Fruit fly (Drosophila melanogaster) whole organism, pupa: ENCODE data around the gene nonC.
A peak's percentile ranks its signal among the peaks of the same experiment; 100 is the strongest.

Experiments used
- CG10348 ChIP-seq: fragments of 200-800 bp; sonication (Bioruptor generic); IDR thresholded peaks from 2 replicates; pipeline ENCODE4 v1.3.6; 2022; ENCODE audit warnings: missing biosample characterization, missing genetic modification characterization
- CG12605 ChIP-seq: fragments of 200-800 bp; sonication (Bioruptor generic); IDR thresholded peaks from 2 replicates; pipeline ENCODE4 v1.3.6; 2022; ENCODE audit warnings: missing biosample characterization, missing genetic modification characterization
- CG13204 ChIP-seq: fragments of 200-800 bp; sonication (Bioruptor generic); optimal IDR thresholded peaks from 2 replicates; lab custom pipeline; 2018; ENCODE audit warnings: missing biosample characterization, mild to moderate bottlenecking, missing genetic modification characterization, moderate library complexity
- CG14655 ChIP-seq: fragments of 200-800 bp; sonication (Bioruptor generic); optimal IDR thresholded peaks from 3 replicates; lab custom pipeline; 2017; ENCODE audit warnings: mild to moderate bottlenecking, missing biosample characterization, missing genetic modification reagents, missing genetic modification characterization
- CG15710 ChIP-seq: fragments of 200-800 bp; sonication (Bioruptor generic); optimal IDR thresholded peaks from 2 replicates; lab custom pipeline; 2018; ENCODE audit warnings: missing biosample characterization, mild to moderate bottlenecking, missing genetic modification characterization, moderate library complexity
- CG17806 ChIP-seq: fragments of 200-800 bp; sonication (Bioruptor generic); optimal IDR thresholded peaks from 2 replicates; lab custom pipeline; 2018; ENCODE audit warnings: missing biosample characterization, mild to moderate bottlenecking, missing genetic modification characterization, moderate library complexity
- CG32121 ChIP-seq: fragments of 200-800 bp; sonication (Bioruptor generic); IDR thresholded peaks from 2 replicates; pipeline ENCODE4 v1.3.6; 2022; ENCODE audit warnings: missing biosample characterization, missing genetic modification characterization
- CG34367 ChIP-seq: fragments of 200-800 bp; sonication (Bioruptor generic); optimal IDR thresholded peaks from 2 replicates; lab custom pipeline; 2018; ENCODE audit warnings: missing biosample characterization, mild to moderate bottlenecking, missing genetic modification characterization
- CG4496 ChIP-seq: fragments of 200-800 bp; sonication (Bioruptor generic); IDR thresholded peaks from 3 replicates; pipeline ENCODE4 v1.3.6; 2022; ENCODE audit warnings: missing biosample characterization, missing genetic modification characterization
- CG8159 ChIP-seq: fragments of 200-800 bp; sonication (Bioruptor generic); optimal IDR thresholded peaks from 3 replicates; lab custom pipeline; 2018; ENCODE audit warnings: missing biosample characterization, mild to moderate bottlenecking, missing genetic modification characterization, moderate library complexity
- CG8301 ChIP-seq: fragments of 200-800 bp; sonication (Bioruptor generic); optimal IDR thresholded peaks from 2 replicates; lab custom pipeline; 2018; ENCODE audit warnings: missing biosample characterization, mild to moderate bottlenecking, missing genetic modification characterization
- CG9948 ChIP-seq: fragments of 200-800 bp; sonication (Bioruptor generic); optimal IDR thresholded peaks from 2 replicates; lab custom pipeline; 2018; ENCODE audit warnings: missing biosample characterization, mild to moderate bottlenecking, missing genetic modification characterization, moderate library complexity
- D1 ChIP-seq: fragments of 200-800 bp; sonication (Bioruptor generic); optimal IDR thresholded peaks from 2 replicates; lab custom pipeline; 2018; ENCODE audit warnings: missing biosample characterization, mild to moderate bottlenecking, missing genetic modification characterization, moderate library complexity
- EcR ChIP-seq: fragments of 200-800 bp; sonication (Bioruptor generic); optimal IDR thresholded peaks from 3 replicates; lab custom pipeline; 2019; ENCODE audit warnings: missing biosample characterization, missing genetic modification characterization, mild to moderate bottlenecking, moderate library complexity, missing genetic modification reagents
- Ets98B ChIP-seq: fragments of 200-800 bp; sonication (Bioruptor generic); IDR thresholded peaks from 2 replicates; pipeline ENCODE4 v1.3.6; 2022; ENCODE audit warnings: missing biosample characterization, missing genetic modification characterization
- Pif1A ChIP-seq: fragments of 200-800 bp; sonication (Bioruptor generic); optimal IDR thresholded peaks from 3 replicates; lab custom pipeline; 2016; ENCODE audit warnings: missing biosample characterization, missing genetic modification characterization
- Pif1B ChIP-seq: fragments of 200-800 bp; sonication (Bioruptor generic); optimal IDR thresholded peaks from 3 replicates; lab custom pipeline; 2016; ENCODE audit warnings: missing biosample characterization, missing genetic modification characterization
- Snoo ChIP-seq: fragments of 200-800 bp; sonication (Bioruptor generic); optimal IDR thresholded peaks from 3 replicates; lab custom pipeline; 2017; ENCODE audit warnings: missing biosample characterization, mild to moderate bottlenecking, missing genetic modification characterization, inconsistent platforms
- fd96Ca ChIP-seq: fragments of 200-800 bp; sonication (Bioruptor generic); IDR thresholded peaks from 3 replicates; pipeline ENCODE4 v1.3.6; 2022; ENCODE audit warnings: missing biosample characterization, missing genetic modification characterization
- gl ChIP-seq: fragments of 200-800 bp; sonication (Bioruptor generic); optimal IDR thresholded peaks from 2 replicates; lab custom pipeline; 2018; ENCODE audit warnings: missing biosample characterization, mild to moderate bottlenecking, missing genetic modification characterization
- rn ChIP-seq: fragments of 200-800 bp; sonication (Bioruptor generic); IDR thresholded peaks from 2 replicates; pipeline ENCODE4 v1.3.6; 2022; ENCODE audit warnings: missing biosample characterization, missing genetic modification characterization

The nonC gene

DNA sequence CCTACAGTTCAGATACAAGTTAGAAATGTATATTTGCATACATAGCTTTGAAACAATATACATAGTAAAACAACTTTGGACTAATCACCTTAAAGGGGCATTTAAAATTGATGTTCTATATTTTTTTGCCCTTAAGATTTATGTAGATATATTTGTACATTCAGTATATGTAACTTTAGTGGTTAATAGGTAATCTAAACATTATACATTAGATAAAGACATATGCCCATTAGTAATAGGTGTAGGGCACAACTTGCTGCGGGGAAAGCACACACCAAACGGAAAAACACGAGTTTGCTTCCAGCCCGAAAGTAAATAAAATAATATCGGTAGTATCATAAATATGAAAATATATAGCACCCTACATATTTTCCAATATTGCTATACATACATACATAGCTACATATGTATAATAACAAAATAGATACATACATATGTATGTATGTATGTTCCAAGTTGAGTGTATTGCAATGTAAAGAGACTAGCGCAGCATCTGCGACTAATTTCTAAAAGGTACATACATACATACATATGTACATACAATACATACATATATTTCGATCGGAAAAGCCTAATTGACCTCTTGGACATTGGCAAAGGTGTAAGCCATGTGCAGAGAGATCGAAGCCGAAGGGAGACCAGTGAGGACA, 39.1 kb downstream of the nonC start, which contains the start of gene CG43736:
CG43736 (plus strand) TSS at position 600 of the 650 bp plus-strand sequence.
- TF ChIP-seq CG17806 (tag; lab: Kevin White, UChicago), result peak; percentile 96
- peak; percentile 90 for TF ChIP-seq Pif1B (GFP tag; lab: Kevin White, UChicago)
- TF ChIP-seq Pif1A (GFP tag; lab: Kevin White, UChicago), result peak; percentile 93
- peak; percentile 91 for TF ChIP-seq D1 (tag; lab: Kevin White, UChicago)
- TF ChIP-seq CG8159, result peak; percentile 97
- peak; percentile 91 for TF ChIP-seq CG32121 (GFP tag; lab: Robert Waterston, UW)
- no peak for TF ChIP-seq fd96Ca
- TF ChIP-seq Snoo (tag; lab: Kevin White, UChicago), result peak; percentile 89
- TF ChIP-seq CG14655 (GFP tag; lab: Kevin White, UChicago), result peak; percentile 99
- peak; percentile 96 for TF ChIP-seq CG15710 (tag; lab: Kevin White, UChicago)
- TF ChIP-seq CG4496 (GFP tag; lab: Robert Waterston, UW), result peak; percentile 92
- TF ChIP-seq Ets98B (GFP tag; lab: Robert Waterston, UW), result peak; percentile 79
- peak; percentile 83 for TF ChIP-seq CG13204 (GFP tag; lab: Kevin White, UChicago)
- TF ChIP-seq rn (GFP tag; lab: Robert Waterston, UW), result peak; percentile 89
- TF ChIP-seq CG10348 (GFP tag; lab: Robert Waterston, UW), result peak; percentile 86
- TF ChIP-seq CG34367, result peak; percentile 95
- peak; percentile 98 for TF ChIP-seq CG8301 (tag; lab: Kevin White, UChicago)
- TF ChIP-seq CG9948, result peak; percentile 99
- TF ChIP-seq gl (tag; lab: Kevin White, UChicago), result peak; percentile 85
- peak; percentile 77; the same call in 1 of the 2 replicates for TF ChIP-seq CG12605 (GFP tag; lab: Robert Waterston, UW)
- no peak for TF ChIP-seq EcR (GFP tag; lab: Kevin White, UChicago)
- TF ChIP-seq, all 21 proteins: peak for 19

DNA sequence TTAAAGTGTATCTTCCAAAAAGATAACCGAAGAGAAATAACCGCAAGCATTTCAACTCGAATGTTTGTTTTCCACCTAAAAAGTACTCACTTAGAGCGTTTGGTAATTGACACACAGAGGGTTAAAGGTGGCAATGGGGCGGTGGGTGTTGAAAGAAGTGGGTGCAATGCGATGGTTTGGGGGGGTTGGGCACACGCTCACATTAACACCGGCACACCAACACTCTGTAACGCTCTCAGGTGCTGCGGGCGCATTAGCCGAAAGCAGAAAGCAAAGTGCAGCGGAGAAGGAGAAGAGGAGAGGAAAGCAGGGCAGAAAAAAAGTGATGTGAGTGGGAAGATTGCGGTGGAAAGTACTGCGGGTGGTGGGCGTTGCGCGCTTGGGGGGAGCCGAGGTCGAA, 40.7 kb downstream of the nonC start:
- TF ChIP-seq CG17806 (tag; lab: Kevin White, UChicago), result no peak
- TF ChIP-seq Snoo (tag; lab: Kevin White, UChicago), result no peak
- no peak for TF ChIP-seq EcR (GFP tag; lab: Kevin White, UChicago)
- TF ChIP-seq fd96Ca, result no peak
- TF ChIP-seq CG8159, result no peak
- no peak for TF ChIP-seq CG10348 (GFP tag; lab: Robert Waterston, UW)
- TF ChIP-seq Pif1B (GFP tag; lab: Kevin White, UChicago), result no peak
- TF ChIP-seq CG9948, result no peak
- TF ChIP-seq gl (tag; lab: Kevin White, UChicago), result no peak
- no peak for TF ChIP-seq CG14655 (GFP tag; lab: Kevin White, UChicago)
- no peak for TF ChIP-seq rn (GFP tag; lab: Robert Waterston, UW)
- TF ChIP-seq CG8301 (tag; lab: Kevin White, UChicago), result no peak
- TF ChIP-seq CG15710 (tag; lab: Kevin White, UChicago), result no peak
- TF ChIP-seq CG4496 (GFP tag; lab: Robert Waterston, UW), result no peak
- no peak for TF ChIP-seq CG13204 (GFP tag; lab: Kevin White, UChicago)
- no peak for TF ChIP-seq Pif1A (GFP tag; lab: Kevin White, UChicago)
- no peak for TF ChIP-seq Ets98B (GFP tag; lab: Robert Waterston, UW)
- no peak for TF ChIP-seq CG32121 (GFP tag; lab: Robert Waterston, UW)
- TF ChIP-seq D1 (tag; lab: Kevin White, UChicago), result no peak
- TF ChIP-seq, all 21 proteins: peak for 0

dm6 chrX:6866040-6866439, 41.7 kb downstream of the nonC start:
- TF ChIP-seq Snoo (tag; lab: Kevin White, UChicago), result no peak
- no peak for TF ChIP-seq D1 (tag; lab: Kevin White, UChicago)
- TF ChIP-seq rn (GFP tag; lab: Robert Waterston, UW), result no peak
- no peak for TF ChIP-seq EcR (GFP tag; lab: Kevin White, UChicago)
- TF ChIP-seq fd96Ca, result peak; percentile 8; the same call in 1 of the 3 replicates
- peak; percentile 48; the same call in 2 of the 3 replicates for TF ChIP-seq CG4496 (GFP tag; lab: Robert Waterston, UW)
- TF ChIP-seq CG12605 (GFP tag; lab: Robert Waterston, UW), result no peak
- no peak; the same call in 1 of the 2 replicates for TF ChIP-seq Ets98B (GFP tag; lab: Robert Waterston, UW)
- no peak for TF ChIP-seq CG17806 (tag; lab: Kevin White, UChicago)
- no peak for TF ChIP-seq CG10348 (GFP tag; lab: Robert Waterston, UW)
- peak; percentile 82 for TF ChIP-seq CG13204 (GFP tag; lab: Kevin White, UChicago)
- no peak for TF ChIP-seq CG8159
- TF ChIP-seq CG15710 (tag; lab: Kevin White, UChicago), result no peak
- TF ChIP-seq CG8301 (tag; lab: Kevin White, UChicago), result no peak
- no peak for TF ChIP-seq CG34367
- no peak for TF ChIP-seq CG14655 (GFP tag; lab: Kevin White, UChicago)
- TF ChIP-seq, all 21 proteins: peak for 3

- TF ChIP-seq CG14655 (GFP tag; lab: Kevin White, UChicago) (no peak), gl (tag; lab: Kevin White, UChicago) (no peak), CG8159 (no peak), rn (GFP tag; lab: Robert Waterston, UW) (no peak), CG4496 (GFP tag; lab: Robert Waterston, UW) (no peak), CG15710 (tag; lab: Kevin White, UChicago) (no peak), Pif1B (GFP tag; lab: Kevin White, UChicago) (no peak), CG10348 (GFP tag; lab: Robert Waterston, UW) (no peak), CG34367 (no peak), CG13204 (GFP tag; lab: Kevin White, UChicago) (no peak), CG9948 (no peak), CG12605 (GFP tag; lab: Robert Waterston, UW) (no peak), CG17806 (tag; lab: Kevin White, UChicago) (no peak), D1 (tag; lab: Kevin White, UChicago) (no peak), EcR (GFP tag; lab: Kevin White, UChicago) (no peak), Snoo (tag; lab: Kevin White, UChicago) (no peak), Ets98B (GFP tag; lab: Robert Waterston, UW) (no peak)
Observed at dm6 chrX:6866764-6867163, 42.5 kb downstream of the nonC start.
